Worm (Caenorhabditis elegans): ENCODE results near the gene F09E5.16.

ce11 chrII:5342412-5342811, 23.1 kb downstream of the F09E5.16 start:
- no peak for TF ChIP-seq T22C8.4 (GFP tag; IDR thresholded peaks at IDR 0.05)
- TF ChIP-seq ztf-23 (GFP tag; IDR thresholded peaks at IDR 0.05) = no peak
